Worm (Caenorhabditis elegans): Measurements from ENCODE around the gene C28A5.2.

The C28A5.2 gene

ce11 chrIII:4452749-4453148 is 13.4 kb upstream of the C28A5.2 start:
- TF ChIP-seq nhr-11 (tag; optimal IDR thresholded peaks at IDR 0.05) (no peak), aha-1 (tag) (peak; percentile 61)

- TF ChIP-seq T26A8.4 (GFP tag; IDR thresholded peaks at IDR 0.05) (no peak), D1046.2 (GFP tag; IDR thresholded peaks at IDR 0.05) (0 out of 2 replicates have a peak, but pooled peaks have one; percentile 18)
These were observed 11.6 kb upstream of the C28A5.2 start for ce11 chrIII:4450773-4451423.

- TF ChIP-seq lin-38 (GFP tag; IDR thresholded peaks at IDR 0.05) (peak; percentile 64), lsy-2 (tag; optimal IDR thresholded peaks at IDR 0.05) (no peak), vab-7 (GFP tag; IDR thresholded peaks at IDR 0.05) (peak; percentile 59; the same call in 1 of the 2 replicates), F10B5.3 (tag; optimal IDR thresholded peaks at IDR 0.05) (no peak), zip-11 (GFP tag; IDR thresholded peaks at IDR 0.05) (no peak), madf-5 (GFP tag; IDR thresholded peaks at IDR 0.05) (0 out of 4 replicates have a peak, but pooled peaks of 1 of the 2 experiments have one; percentile 38), sdz-12 (GFP tag; optimal IDR thresholded peaks at IDR 0.05) (no peak), arid-1 (GFP tag; conservative IDR thresholded peaks at IDR 0.05) (0 out of 2 replicates have a peak, but pooled peaks have one; percentile 60), ceh-20 (GFP tag; IDR thresholded peaks at IDR 0.05) (0 out of 2 replicates have a peak, but pooled peaks have one; percentile 14), Y75B8A.6 (GFP tag; IDR thresholded peaks at IDR 0.05) (peak; percentile 72; the same call in 1 of the 2 replicates), aly-2 (tag; optimal IDR thresholded peaks at IDR 0.05) (no peak), dmd-9 (GFP tag; IDR thresholded peaks at IDR 0.05) (peak; percentile 62; the same call in 1 of the 2 replicates), tag-97 (GFP tag; IDR thresholded peaks at IDR 0.05) (no peak), snpc-1.2 (GFP tag; IDR thresholded peaks at IDR 0.05) (0 out of 2 replicates have a peak, but pooled peaks have one; percentile 14), nhr-42 (GFP tag; IDR thresholded peaks at IDR 0.05) (0 out of 2 replicates have a peak, but pooled peaks have one; percentile 28), F49E8.2 (tag; optimal IDR thresholded peaks at IDR 0.05; ENCODE audit: borderline replicate concordance) (no peak), F26F4.8 (GFP tag; conservative IDR thresholded peaks at IDR 0.05) (peak; percentile 59; the same call in 1 of the 2 replicates), Y5F2A.4 (GFP tag; optimal IDR thresholded peaks at IDR 0.05) (peak; percentile 23), T26A8.4 (GFP tag; IDR thresholded peaks at IDR 0.05) (peak; percentile 46; the same call in 1 of the 2 replicates), dmd-8 (GFP tag; IDR thresholded peaks at IDR 0.05) (peak; percentile 85), lin-15B (tag; optimal IDR thresholded peaks at IDR 0.05) (no peak), zip-2 (tag; optimal IDR thresholded peaks at IDR 0.05) (no peak), lim-7 (GFP tag; IDR thresholded peaks at IDR 0.05) (peak; percentile 69), duxl-1 (tag; optimal IDR thresholded peaks at IDR 0.05; ENCODE audit: poor library complexity) (peak; percentile 4), mxl-3 (GFP tag; optimal IDR thresholded peaks at IDR 0.05) (no peak), ZK337.2 (GFP tag; IDR thresholded peaks at IDR 0.05) (peak; percentile 38; the same call in 1 of the 2 replicates), attf-4 (tag; optimal IDR thresholded peaks at IDR 0.05) (no peak), egl-43 (GFP tag; IDR thresholded peaks at IDR 0.05) (peak; percentile 74; the same call in 1 of the 2 replicates), ctbp-1 (GFP tag; IDR thresholded peaks at IDR 0.05) (peak; percentile 43; the same call in 1 of the 2 replicates), pha-4 (GFP tag; IDR thresholded peaks at IDR 0.05) (peak; percentile 62; the same call in 1 of the 2 replicates), pha-4 (tag; optimal IDR thresholded peaks at IDR 0.05) (no peak), mes-2 (tag; optimal IDR thresholded peaks at IDR 0.05; ENCODE audit: poor library complexity, severe bottlenecking) (peak; percentile 57), nhr-41 (GFP tag; IDR thresholded peaks at IDR 0.05) (0 out of 2 replicates have a peak, but pooled peaks have one; percentile 15), Y105C5A.15 (GFP tag; IDR thresholded peaks at IDR 0.05) (no peak), mxl-2 (GFP tag; conservative IDR thresholded peaks at IDR 0.05) (no peak), zfp-3 (GFP tag; conservative IDR thresholded peaks at IDR 0.05) (0 out of 2 replicates have a peak, but pooled peaks have one; percentile 16), ceh-62 (tag; optimal IDR thresholded peaks at IDR 0.05) (no peak), dve-1 (tag; optimal IDR thresholded peaks at IDR 0.05; ENCODE audit: insufficient read depth) (peak; percentile 19), dmd-6 (GFP tag; IDR thresholded peaks at IDR 0.05) (peak; percentile 44; the same call in 1 of the 2 replicates), T20F7.1 (GFP tag; optimal IDR thresholded peaks at IDR 0.05) (no peak)
These were observed 10.7 kb upstream of the C28A5.2 start, which contains the start of gene ceh-43 for ce11 chrIII:4449893-4450579. TSS of gene ceh-43 (minus strand) at chrIII:4449943.
